Worm (Caenorhabditis elegans): Measurements from ENCODE around the gene F29A7.8.

F29A7.8 gene

DNA sequence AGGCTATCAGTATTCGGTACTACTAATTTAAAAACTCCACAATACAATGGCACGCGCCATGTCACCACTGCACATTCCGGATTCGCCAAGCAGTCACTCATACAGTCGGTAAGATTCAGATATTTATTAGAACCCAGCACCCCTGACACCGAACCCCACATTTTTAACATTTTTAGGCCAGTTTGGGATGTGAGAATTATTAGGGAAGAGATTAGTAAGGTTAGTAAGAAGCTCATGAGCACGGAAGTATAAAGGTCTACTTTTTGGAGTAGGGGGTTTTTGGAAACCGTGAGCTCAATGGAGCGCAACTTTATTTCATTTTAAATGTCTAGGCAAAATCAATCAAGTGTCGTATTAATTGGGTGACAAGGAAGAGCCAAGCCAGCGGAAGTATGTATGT lies at the start of gene F29A7.8:
TSS of gene F29A7.8 (minus strand) at position 101 of the 400 bp plus-strand sequence.
- TF ChIP-seq aha-1 (tag) (peak; percentile 12), tra-1 (GFP tag; IDR thresholded peaks at IDR 0.05) (no peak)

DNA sequence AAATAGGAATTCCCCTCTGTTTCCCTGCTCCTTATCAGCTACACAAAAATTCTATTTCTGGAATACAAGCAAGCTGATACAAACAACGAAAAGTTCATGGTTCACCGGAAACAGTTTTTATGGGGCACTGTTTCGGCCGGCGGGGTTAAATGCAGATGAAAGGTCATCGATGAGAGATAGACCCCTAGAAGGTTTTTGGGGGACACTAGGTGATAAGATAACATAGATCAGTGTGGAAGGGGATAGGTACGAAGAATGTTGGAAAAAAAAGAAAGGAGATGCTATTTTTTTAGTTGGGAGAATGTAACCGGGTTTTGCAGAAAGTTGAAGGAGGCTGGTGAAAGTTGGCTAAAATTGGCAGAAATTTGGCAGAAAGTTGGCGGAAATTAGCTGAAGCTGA lies 47.7 kb upstream of the F29A7.8 start:
- TF ChIP-seq nhr-28 (tag; optimal IDR thresholded peaks at IDR 0.05) = peak; percentile 12
- no peak for TF ChIP-seq jun-1 (tag; optimal IDR thresholded peaks at IDR 0.05)
- no peak for TF ChIP-seq php-3 (GFP tag; IDR thresholded peaks at IDR 0.05)

DNA sequence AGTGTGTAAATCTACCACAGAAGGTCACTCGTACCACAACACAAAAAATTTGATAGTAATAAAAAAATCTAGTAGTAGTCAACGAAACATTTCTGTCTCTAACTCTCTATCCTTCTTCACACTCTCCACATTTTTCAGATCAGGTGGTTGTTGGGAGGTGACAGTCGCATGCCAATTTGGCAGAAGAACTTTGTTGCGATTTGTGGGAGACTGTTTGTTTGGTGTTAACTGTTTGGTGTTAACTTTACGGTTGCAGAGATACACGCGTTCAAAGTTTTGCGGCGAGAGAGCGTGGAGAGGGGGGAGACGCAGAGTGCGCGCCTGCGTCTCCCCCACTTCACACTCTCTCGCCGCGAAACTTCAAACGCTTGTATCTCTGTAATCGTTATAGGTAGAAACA lies 47.1 kb upstream of the F29A7.8 start:
- TF ChIP-seq lin-1 (GFP tag; IDR thresholded peaks at IDR 0.05) (0 out of 2 replicates have a peak, but pooled peaks have one; percentile 22), ceh-44 (GFP tag; IDR thresholded peaks at IDR 0.05) (no peak), lsy-2 (tag; optimal IDR thresholded peaks at IDR 0.05) (no peak), F26F4.8 (GFP tag; conservative IDR thresholded peaks at IDR 0.05) (no peak), nhr-102 (tag; optimal IDR thresholded peaks at IDR 0.05) (no peak), tra-1 (GFP tag; IDR thresholded peaks at IDR 0.05) (peak; percentile 64; the same call in 1 of the 2 replicates), F10B5.3 (tag; optimal IDR thresholded peaks at IDR 0.05) (no peak), dve-1 (tag; optimal IDR thresholded peaks at IDR 0.05; ENCODE audit: insufficient read depth) (peak; percentile 79), dmd-6 (GFP tag; IDR thresholded peaks at IDR 0.05) (peak; percentile 85), php-3 (GFP tag; IDR thresholded peaks at IDR 0.05) (0 out of 2 replicates have a peak, but pooled peaks have one; percentile 15), mdt-29 (GFP tag; IDR thresholded peaks at IDR 0.05) (no peak), fos-1 (tag; optimal IDR thresholded peaks at IDR 0.05) (no peak), mdl-1 (tag; optimal IDR thresholded peaks at IDR 0.05) (no peak), ceh-32 (tag; optimal IDR thresholded peaks at IDR 0.05; ENCODE audit: poor library complexity) (no peak), nhr-28 (tag; optimal IDR thresholded peaks at IDR 0.05) (peak; percentile 32), ama-1 (optimal IDR thresholded peaks at IDR 0.05) (no peak), zag-1 (tag; optimal IDR thresholded peaks at IDR 0.05) (no peak), hlh-30 (tag; optimal IDR thresholded peaks at IDR 0.05; ENCODE audit: insufficient read depth) (peak; percentile 80), nhr-10 (tag; optimal IDR thresholded peaks at IDR 0.05) (no peak), hlh-11 (tag; optimal IDR thresholded peaks at IDR 0.05) (peak; percentile 37), set-16 (GFP tag; IDR thresholded peaks at IDR 0.05) (peak; percentile 26; the same call in 1 of the 2 replicates), nhr-48 (tag; optimal IDR thresholded peaks at IDR 0.05) (peak; percentile 75), dpl-1 (GFP tag; optimal IDR thresholded peaks at IDR 0.05) (no peak), tag-97 (GFP tag; IDR thresholded peaks at IDR 0.05) (no peak), skn-1 (tag; optimal IDR thresholded peaks at IDR 0.05) (no peak), ZK546.5 (tag; optimal IDR thresholded peaks at IDR 0.05) (no peak), aha-1 (tag) (no peak), sdz-12 (GFP tag; optimal IDR thresholded peaks at IDR 0.05) (no peak), pha-4 (GFP tag; IDR thresholded peaks at IDR 0.05) (0 out of 2 replicates have a peak, but pooled peaks have one; percentile 52), pha-4 (tag; optimal IDR thresholded peaks at IDR 0.05) (no peak), nhr-237 (tag; optimal IDR thresholded peaks at IDR 0.05) (no peak), lin-38 (GFP tag; IDR thresholded peaks at IDR 0.05) (no peak), nhr-25 (tag; optimal IDR thresholded peaks at IDR 0.05; ENCODE audit: borderline replicate concordance, insufficient read depth) (no peak), lir-3 (tag; optimal IDR thresholded peaks at IDR 0.05) (no peak)

- TF ChIP-seq hif-1 (tag; optimal IDR thresholded peaks at IDR 0.05) = no peak
- TF ChIP-seq arid-1 (GFP tag; conservative IDR thresholded peaks at IDR 0.05) = no peak
- no peak for TF ChIP-seq zfp-2 (tag; optimal IDR thresholded peaks at IDR 0.05)
- TF ChIP-seq nhr-6 (tag; optimal IDR thresholded peaks at IDR 0.05) = peak; percentile 19
- no peak for TF ChIP-seq lir-3 (tag; optimal IDR thresholded peaks at IDR 0.05)
- TF ChIP-seq spr-3 (GFP tag; optimal IDR thresholded peaks at IDR 0.05) = no peak
- TF ChIP-seq gei-8 (GFP tag; optimal IDR thresholded peaks at IDR 0.05) = no peak
- no peak for TF ChIP-seq vab-7 (GFP tag; IDR thresholded peaks at IDR 0.05)
- no peak for TF ChIP-seq ama-1 (optimal IDR thresholded peaks at IDR 0.05)
- no peak for TF ChIP-seq jun-1 (tag; optimal IDR thresholded peaks at IDR 0.05)
- peak; percentile 0 for TF ChIP-seq mes-2 (tag; optimal IDR thresholded peaks at IDR 0.05; ENCODE audit: poor library complexity, severe bottlenecking)
- peak; percentile 43 for TF ChIP-seq hlh-11 (tag; optimal IDR thresholded peaks at IDR 0.05)
- no peak for TF ChIP-seq nhr-41 (GFP tag; IDR thresholded peaks at IDR 0.05)
- no peak for TF ChIP-seq php-3 (GFP tag; IDR thresholded peaks at IDR 0.05)
- TF ChIP-seq lsy-2 (tag; optimal IDR thresholded peaks at IDR 0.05) = peak in 1 of 2 experiments; percentile 52
- TF ChIP-seq mxl-3 (GFP tag; optimal IDR thresholded peaks at IDR 0.05) = no peak
- no peak for TF ChIP-seq zip-2 (tag; optimal IDR thresholded peaks at IDR 0.05)
- no peak for TF ChIP-seq daf-19 (GFP tag; conservative IDR thresholded peaks at IDR 0.05)
Measured at ce11 chrII:2804245-2804644, 46.4 kb upstream of the F29A7.8 start.
